Worm (Caenorhabditis elegans): ENCODE data around the gene sra-38.

The sra-38 gene

DNA sequence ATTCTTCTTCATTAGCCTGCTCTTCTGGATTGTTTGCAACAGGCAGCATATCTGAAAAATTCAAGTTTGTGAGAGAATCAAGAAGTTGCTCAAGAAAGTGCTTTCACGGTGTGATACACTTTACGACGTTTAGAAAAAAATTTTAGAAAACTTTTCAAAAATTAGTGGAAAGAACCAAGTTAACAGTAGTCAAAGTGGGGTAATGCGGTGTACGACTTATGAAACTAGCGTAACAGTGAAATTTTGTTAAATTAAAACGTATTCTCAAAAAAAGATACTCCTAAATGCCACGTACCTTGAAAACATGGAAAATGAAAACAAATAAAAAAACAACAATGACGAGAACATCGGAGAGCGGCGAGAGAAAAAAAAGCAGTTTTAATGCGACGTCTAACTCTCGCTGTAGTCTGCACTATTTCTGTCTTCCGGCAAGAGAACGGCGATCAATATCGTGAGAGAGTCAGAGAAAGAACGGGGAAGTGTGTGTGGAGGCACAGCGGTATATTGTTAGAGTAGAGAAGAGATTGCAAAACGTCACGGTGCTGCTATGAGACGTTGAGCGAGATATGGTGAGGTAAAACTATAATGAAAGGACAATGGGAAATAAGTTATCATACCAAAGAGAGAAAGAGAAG, 17.3 kb upstream of the sra-38 start, which contains the start of gene ekl-5 (continued):
- TF ChIP-seq ceh-8 (GFP tag; optimal IDR thresholded peaks at IDR 0.05) (no peak), ztf-4 (tag; optimal IDR thresholded peaks at IDR 0.05) (no peak), lir-3 (tag; optimal IDR thresholded peaks at IDR 0.05; ENCODE audit: poor library complexity) (no peak), nhr-12 (tag; optimal IDR thresholded peaks at IDR 0.05) (no peak), sox-4 (tag; optimal IDR thresholded peaks at IDR 0.05) (no peak), fos-1 (tag; optimal IDR thresholded peaks at IDR 0.05) (no peak), fkh-8 (tag; optimal IDR thresholded peaks at IDR 0.05) (peak; percentile 9), ama-1 (optimal IDR thresholded peaks at IDR 0.05) (no peak), sptf-1 (tag; optimal IDR thresholded peaks at IDR 0.05) (no peak), egl-27 (tag; optimal IDR thresholded peaks at IDR 0.05) (no peak), hlh-17 (GFP tag; optimal IDR thresholded peaks at IDR 0.05; ENCODE audit: borderline replicate concordance) (no peak), ceh-82 (tag; optimal IDR thresholded peaks at IDR 0.05) (peak in 1 of 3 experiments; percentile 39), dpl-1 (GFP tag; optimal IDR thresholded peaks at IDR 0.05) (no peak), ces-1 (GFP tag; optimal IDR thresholded peaks at IDR 0.05) (no peak), grh-1 (GFP tag; IDR thresholded peaks at IDR 0.05) (no peak), nhr-76 (tag; optimal IDR thresholded peaks at IDR 0.05) (no peak), pqm-1 (tag; optimal IDR thresholded peaks at IDR 0.05) (no peak), hlh-4 (tag; optimal IDR thresholded peaks at IDR 0.05) (no peak), alr-1 (tag; optimal IDR thresholded peaks at IDR 0.05; ENCODE audit: borderline replicate concordance) (no peak), jun-1 (tag; optimal IDR thresholded peaks at IDR 0.05) (no peak), ceh-88 (GFP tag; IDR thresholded peaks at IDR 0.05) (no peak), unc-130 (tag; optimal IDR thresholded peaks at IDR 0.05) (no peak), unc-30 (tag; optimal IDR thresholded peaks at IDR 0.05) (no peak), unc-98 (GFP tag; IDR thresholded peaks at IDR 0.05) (no peak), lin-15B (tag; optimal IDR thresholded peaks at IDR 0.05) (no peak), blmp-1 (tag; optimal IDR thresholded peaks at IDR 0.05) (peak; percentile 63), elt-3 (tag; optimal IDR thresholded peaks at IDR 0.05) (peak in 3 of 6 experiments; percentile 24 to 99 (median 84)), lsy-2 (tag; optimal IDR thresholded peaks at IDR 0.05) (peak in 1 of 2 experiments; percentile 55), ceh-63 (GFP tag; optimal IDR thresholded peaks at IDR 0.05) (no peak), mab-9 (GFP tag; IDR thresholded peaks at IDR 0.05) (no peak), pag-3 (tag; optimal IDR thresholded peaks at IDR 0.05; ENCODE audit: borderline replicate concordance, insufficient read depth) (no peak), vab-15 (tag; optimal IDR thresholded peaks at IDR 0.05) (no peak), tlp-1 (tag; optimal IDR thresholded peaks at IDR 0.05) (no peak), dsc-1 (tag; optimal IDR thresholded peaks at IDR 0.05) (peak; percentile 5), efl-3 (GFP tag; optimal IDR thresholded peaks at IDR 0.05) (no peak), nhr-90 (tag; optimal IDR thresholded peaks at IDR 0.05; ENCODE audit: poor library complexity) (no peak), mef-2 (tag; optimal IDR thresholded peaks at IDR 0.05) (no peak), lin-13 (GFP tag; optimal IDR thresholded peaks at IDR 0.05) (no peak), zag-1 (tag; optimal IDR thresholded peaks at IDR 0.05) (no peak), egl-13 (tag; optimal IDR thresholded peaks at IDR 0.05) (no peak), fkh-4 (tag; optimal IDR thresholded peaks at IDR 0.05; ENCODE audit: borderline replicate concordance) (no peak), nhr-20 (tag; optimal IDR thresholded peaks at IDR 0.05) (peak; percentile 59), nhr-237 (tag; optimal IDR thresholded peaks at IDR 0.05) (no peak), lin-14 (GFP tag; optimal IDR thresholded peaks at IDR 0.05) (peak; percentile 98), sup-37 (GFP tag; optimal IDR thresholded peaks at IDR 0.05) (no peak), aha-1 (tag; optimal IDR thresholded peaks at IDR 0.05) (no peak), Y116A8C.19 (tag; optimal IDR thresholded peaks at IDR 0.05; ENCODE audit: borderline replicate concordance) (no peak), irx-1 (tag; optimal IDR thresholded peaks at IDR 0.05) (no peak), isw-1 (GFP tag; IDR thresholded peaks at IDR 0.05) (no peak), unc-62 (GFP tag; optimal IDR thresholded peaks at IDR 0.05) (no peak), hpl-2 (GFP tag; optimal IDR thresholded peaks at IDR 0.05) (no peak), C04F5.9 (tag; optimal IDR thresholded peaks at IDR 0.05) (no peak)

Measured in whole organism, L1 larva.